Worm (Caenorhabditis elegans): ENCODE data around the gene C25D7.9.
"Not testable (repeated sequence)": the region's sequence is repeated elsewhere in the genome, so short reads cannot be mapped to it uniquely, and the experiment has no call there.

C25D7.9 gene

DNA sequence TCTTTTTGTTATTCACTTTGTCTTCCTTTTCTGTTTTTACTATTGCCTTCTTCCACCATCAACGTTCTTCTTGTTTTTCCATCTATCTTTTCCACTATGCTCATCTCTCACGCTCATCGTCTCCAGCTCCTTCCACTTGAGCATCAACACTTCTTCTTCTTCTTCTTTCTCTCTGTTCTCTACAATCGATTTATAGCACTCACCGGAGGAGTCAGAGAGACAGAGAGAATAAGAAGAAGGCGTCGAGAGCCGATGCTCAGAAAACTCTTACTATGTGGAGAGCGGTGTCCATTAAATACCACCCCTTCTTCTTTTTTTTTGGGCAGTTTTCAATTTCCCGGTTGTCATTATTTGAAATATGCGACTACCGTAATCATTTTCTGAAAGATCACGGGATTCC is 10.0 kb downstream of the C25D7.9 start:
- TF ChIP-seq dao-5 (tag; optimal IDR thresholded peaks at IDR 0.05), result no peak
- peak; percentile 3 for TF ChIP-seq him-1 (tag; optimal IDR thresholded peaks at IDR 0.05)

ce11 chrV:15078560-15078959 is 13.6 kb downstream of the C25D7.9 start:
- TF ChIP-seq him-1 (tag; optimal IDR thresholded peaks at IDR 0.05) (no peak), W03F9.2 (tag; optimal IDR thresholded peaks at IDR 0.05) (no peak), dao-5 (tag; optimal IDR thresholded peaks at IDR 0.05) (no peak)

DNA sequence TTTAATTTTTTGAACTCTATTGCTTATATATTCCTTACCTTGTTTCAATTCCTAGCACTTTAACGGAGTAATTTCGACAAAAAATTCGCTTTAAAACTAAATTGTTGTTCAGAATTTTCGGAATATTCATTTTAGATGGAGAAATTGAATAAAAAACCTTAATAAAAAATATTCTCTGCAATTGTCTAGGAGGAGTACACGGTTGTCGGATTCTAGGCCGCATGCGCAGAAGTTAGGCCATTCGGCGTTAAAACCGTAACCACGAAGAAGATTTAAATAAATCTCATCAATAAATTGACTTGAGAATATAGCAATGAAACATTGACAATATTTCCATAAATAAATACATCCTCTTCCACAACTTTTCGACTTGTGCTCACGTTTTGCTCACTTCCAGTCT is 17.4 kb downstream of the C25D7.9 start, which contains the start of the genes C01G10.10 and C01G10.9:
TSS of gene C01G10.10 (minus strand) at position 151 of the 400 bp plus-strand sequence.
TSS of gene C01G10.9 (plus strand) at position 240 of the 400 bp plus-strand sequence.
- peak; percentile 61 for TF ChIP-seq him-1 (tag; optimal IDR thresholded peaks at IDR 0.05)
- TF ChIP-seq dao-5 (tag; optimal IDR thresholded peaks at IDR 0.05), result no peak
- TF ChIP-seq W03F9.2 (tag; optimal IDR thresholded peaks at IDR 0.05), result peak; percentile 72

DNA sequence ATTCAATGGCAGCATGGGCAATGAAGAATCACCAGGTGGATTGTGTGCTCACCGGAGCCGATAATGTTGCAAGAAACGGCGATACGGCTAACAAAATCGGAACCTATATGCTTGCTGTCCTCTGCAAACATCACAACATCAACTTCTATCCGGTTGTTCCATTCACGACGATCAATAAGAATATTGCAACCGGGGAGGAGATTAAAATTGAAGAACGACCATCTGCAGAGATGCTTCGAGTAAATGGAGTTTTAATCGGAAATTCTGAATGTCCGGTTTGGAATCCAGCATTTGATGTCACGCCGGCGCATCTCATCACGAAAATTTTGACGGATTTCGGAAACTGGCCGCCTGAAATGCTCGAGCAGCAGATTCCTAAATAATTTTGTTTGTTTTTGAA is 18.7 kb downstream of the C25D7.9 start:
- TF ChIP-seq him-1 (tag; optimal IDR thresholded peaks at IDR 0.05) (no peak), dao-5 (tag; optimal IDR thresholded peaks at IDR 0.05) (no peak), W03F9.2 (tag; optimal IDR thresholded peaks at IDR 0.05) (no peak)

ce11 chrV:15085335-15085800 is 20.4 kb downstream of the C25D7.9 start, which contains the start of the genes ahsa-1 and C01G10.7:
ahsa-1 (minus strand) TSS chrV:15085385.
C01G10.7 (plus strand) TSS chrV:15085747.
- TF ChIP-seq dao-5 (tag; optimal IDR thresholded peaks at IDR 0.05) (no peak), W03F9.2 (tag; optimal IDR thresholded peaks at IDR 0.05) (peak; percentile 96), him-1 (tag; optimal IDR thresholded peaks at IDR 0.05) (peak; percentile 88)

DNA sequence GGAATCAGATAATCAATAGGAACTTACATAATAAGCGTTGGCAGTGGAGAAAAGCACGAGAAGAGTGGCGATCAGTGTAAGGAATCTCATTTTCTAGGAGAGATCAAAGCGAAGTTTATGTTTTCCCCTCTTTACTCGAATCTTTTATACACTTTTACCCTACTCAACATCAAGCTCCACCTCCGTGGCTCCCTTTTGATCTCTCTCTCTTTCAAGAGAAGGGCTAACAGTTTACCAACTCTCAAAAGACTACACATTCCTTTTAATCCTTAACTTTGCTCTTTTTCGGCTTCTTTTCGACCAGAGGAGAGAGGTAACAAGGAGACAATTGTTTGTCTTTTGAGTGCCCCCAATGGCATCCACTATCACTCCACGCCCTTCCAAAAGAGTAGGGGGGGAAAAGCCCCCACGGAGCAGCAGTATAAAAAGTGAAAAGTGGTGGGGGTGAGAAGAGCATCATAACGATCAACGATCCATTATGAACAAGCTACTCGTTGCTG is 22.3 kb downstream of the C25D7.9 start, which contains the start of the genes C01G10.15 and C01G10.6:
TSS of gene C01G10.15 (minus strand) at position 101 of the 500 bp plus-strand sequence.
TSS of gene C01G10.6 (plus strand) at position 450 of the 500 bp plus-strand sequence.
- TF ChIP-seq dao-5 (tag; optimal IDR thresholded peaks at IDR 0.05) (no peak), W03F9.2 (tag; optimal IDR thresholded peaks at IDR 0.05) (no peak), him-1 (tag; optimal IDR thresholded peaks at IDR 0.05) (no peak)

ce11 chrV:15088613-15089012 is 23.7 kb downstream of the C25D7.9 start, which contains the start of gene C01G10.18:
C01G10.18 (minus strand) TSS chrV:15088713.
- no peak for TF ChIP-seq dao-5 (tag; optimal IDR thresholded peaks at IDR 0.05)
- TF ChIP-seq W03F9.2 (tag; optimal IDR thresholded peaks at IDR 0.05), result no peak
- no peak for TF ChIP-seq him-1 (tag; optimal IDR thresholded peaks at IDR 0.05)

DNA sequence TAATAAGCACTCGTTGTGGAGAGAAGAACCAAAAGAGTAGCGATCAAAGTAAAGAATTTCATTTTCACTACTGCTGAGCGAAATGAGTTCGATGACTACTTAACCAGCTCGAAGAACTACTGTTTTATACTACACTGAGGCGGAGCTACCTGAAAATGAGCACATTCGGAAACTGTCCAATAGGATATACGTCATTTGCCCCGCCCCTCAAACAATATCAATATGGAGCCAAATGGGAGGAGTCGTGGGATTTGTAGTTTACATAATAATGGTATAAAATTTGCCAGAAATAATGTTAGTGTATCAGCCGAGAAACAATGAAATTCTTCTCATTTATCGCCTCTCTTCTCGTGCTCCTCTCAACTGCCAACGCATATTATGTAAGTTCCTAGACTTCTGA is 24.5 kb downstream of the C25D7.9 start, which contains the start of the genes C01G10.5 and C01G10.4:
TSS of gene C01G10.5 (minus strand) at position 101 of the 400 bp plus-strand sequence.
TSS of gene C01G10.4 (plus strand) at position 303 of the 400 bp plus-strand sequence.
- TF ChIP-seq W03F9.2 (tag; optimal IDR thresholded peaks at IDR 0.05) (no peak), dao-5 (tag; optimal IDR thresholded peaks at IDR 0.05) (no peak), him-1 (tag; optimal IDR thresholded peaks at IDR 0.05) (no peak)

DNA sequence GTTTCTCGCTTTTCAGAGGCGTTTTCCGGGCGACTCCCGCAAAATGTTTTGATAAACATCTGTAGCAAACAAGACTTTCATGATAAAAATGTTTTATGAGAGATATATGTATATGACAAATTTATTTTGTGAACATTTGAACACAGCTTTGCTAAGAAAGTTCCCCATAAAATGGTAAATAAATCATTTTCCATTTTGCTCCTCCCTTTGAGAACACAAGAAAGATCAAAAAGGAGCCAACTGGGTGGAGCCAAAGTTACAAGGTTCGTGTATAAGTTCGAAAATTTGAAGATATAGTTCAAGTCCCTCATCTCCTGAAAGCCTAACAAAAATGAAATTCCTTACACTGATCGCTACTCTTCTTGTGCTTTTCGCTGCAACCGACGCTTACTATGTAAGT is 25.5 kb downstream of the C25D7.9 start, which contains the start of gene C01G10.17:
TSS of gene C01G10.17 (plus strand) at position 301 of the 400 bp plus-strand sequence.
- no peak for TF ChIP-seq him-1 (tag; optimal IDR thresholded peaks at IDR 0.05)
- no peak for TF ChIP-seq W03F9.2 (tag; optimal IDR thresholded peaks at IDR 0.05)
- TF ChIP-seq dao-5 (tag; optimal IDR thresholded peaks at IDR 0.05), result no peak

- TF ChIP-seq W03F9.2 (tag; optimal IDR thresholded peaks at IDR 0.05) (no peak), him-1 (tag; optimal IDR thresholded peaks at IDR 0.05) (no peak), dao-5 (tag; optimal IDR thresholded peaks at IDR 0.05) (no peak)
Observed at ce11 chrV:15092666-15093065, 27.7 kb downstream of the C25D7.9 start, which contains the start of gene txt-12. txt-12 (plus strand) TSS chrV:15092966.

DNA sequence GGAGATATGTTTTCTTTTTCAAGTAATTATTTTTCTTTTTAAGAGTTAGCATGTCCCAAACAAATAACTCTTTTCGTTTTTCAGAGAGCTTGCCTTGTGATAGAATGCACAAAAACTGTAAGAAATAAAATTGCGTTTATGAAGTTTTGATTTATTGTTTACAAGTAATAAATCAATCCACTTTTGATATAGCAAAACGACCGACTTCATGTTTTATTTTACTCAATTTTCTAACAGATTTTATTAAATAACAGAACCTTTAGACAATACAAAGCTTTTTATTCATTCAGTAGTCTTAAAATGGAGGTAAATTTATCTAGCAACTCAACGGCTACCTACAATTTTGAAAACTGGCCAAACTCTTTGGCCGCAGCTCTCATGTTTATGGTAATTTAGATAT is 29.8 kb downstream of the C25D7.9 start, which contains the start of gene srx-78:
TSS of gene srx-78 (plus strand) at position 301 of the 400 bp plus-strand sequence.
- TF ChIP-seq dao-5 (tag; optimal IDR thresholded peaks at IDR 0.05) (no peak), him-1 (tag; optimal IDR thresholded peaks at IDR 0.05) (no peak), W03F9.2 (tag; optimal IDR thresholded peaks at IDR 0.05) (no peak)

- TF ChIP-seq him-1 (tag; optimal IDR thresholded peaks at IDR 0.05) (no peak), dao-5 (tag; optimal IDR thresholded peaks at IDR 0.05) (no peak), W03F9.2 (tag; optimal IDR thresholded peaks at IDR 0.05) (no peak)
Observed at ce11 chrV:15099447-15099846, 34.5 kb downstream of the C25D7.9 start, which contains the start of gene C01G10.1. C01G10.1 (plus strand) TSS chrV:15099747.

DNA sequence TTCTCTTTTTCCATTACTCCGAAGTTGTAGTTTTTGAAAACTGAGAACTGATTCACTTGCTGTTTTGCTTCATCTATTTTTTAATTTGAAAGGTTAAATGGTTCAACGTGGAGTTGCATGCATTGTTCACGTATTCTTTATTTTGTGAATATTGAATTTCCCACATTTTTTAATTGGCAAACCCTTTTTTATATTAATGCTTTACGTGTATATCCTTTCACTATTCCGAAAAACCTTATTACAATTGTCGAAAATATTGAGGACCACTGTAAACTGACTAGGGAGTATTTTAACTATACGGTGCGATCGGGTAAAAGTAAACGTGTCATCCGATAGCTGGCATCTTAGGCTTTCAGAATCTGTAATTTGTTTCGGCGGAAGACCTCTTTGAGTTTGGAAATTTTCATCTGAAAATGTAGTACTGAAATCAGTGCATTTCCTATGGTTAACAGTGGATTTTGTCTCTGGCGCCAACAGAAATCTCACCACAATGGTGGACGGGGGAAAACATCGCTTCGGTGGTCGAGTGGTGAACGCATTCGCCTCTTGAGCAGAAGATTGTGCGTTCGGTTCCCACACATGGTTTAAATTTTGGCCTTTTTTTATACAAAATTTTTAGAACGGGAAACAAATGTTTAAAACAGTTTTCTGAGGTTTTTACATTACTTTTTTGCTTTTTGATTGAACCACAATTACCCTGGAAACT is 41.1 kb downstream of the C25D7.9 start, which contains the start of gene C01G10.14:
TSS of gene C01G10.14 (minus strand) at position 51 of the 706 bp plus-strand sequence.
- not testable (repeated sequence) for TF ChIP-seq W03F9.2, him-1, dao-5 (tag; optimal IDR thresholded peaks at IDR 0.05)

Measured in whole organism, L4/young adult.